Worm (Caenorhabditis elegans) whole organism, L1 larva: ENCODE data around the gene F19H6.5.

ENCODE experiments used
- C34B4.2 ChIP-seq: sonication (generic microtip); optimal IDR thresholded peaks from 2 replicates; lab custom pipeline; 2017; ENCODE audit warnings: mild to moderate bottlenecking, missing genetic modification characterization, missing compliant biosample characterization
- aha-1 ChIP-seq: fragments of 150-350 bp; optimal IDR thresholded peaks from 2 replicates; lab custom pipeline; 2014; ENCODE audit warnings: missing biosample characterization, missing genetic modification characterization
- ceh-63 ChIP-seq: fragments of 200-800 bp; sonication (Bioruptor generic); optimal IDR thresholded peaks from 2 replicates; lab custom pipeline; 2018; ENCODE audit warnings: mild to moderate bottlenecking, missing genetic modification characterization, missing compliant biosample characterization
- ceh-82 ChIP-seq, 3 experiments: fragments of 150-350 bp in 1 of 3; sonication (generic microtip) in 2 of 3; optimal IDR thresholded peaks; 2 replicates each; lab custom pipeline; 2014 to 2017; ENCODE audit warnings: missing biosample characterization in 3 of 3, missing genetic modification characterization in 3 of 3
- ceh-90 ChIP-seq: sonication (generic microtip); optimal IDR thresholded peaks from 2 replicates; lab custom pipeline; 2016; ENCODE audit warnings: missing genetic modification characterization, missing compliant biosample characterization
- ces-1 ChIP-seq: fragments of 150-350 bp; optimal IDR thresholded peaks from 2 replicates; lab custom pipeline; 2014; ENCODE audit warnings: missing biosample characterization, missing genetic modification reagents, missing genetic modification characterization
- dpl-1 ChIP-seq, 3 experiments: fragments of 150-350 bp in 2 of 3; sonication (generic microtip) in 1 of 3; optimal IDR thresholded peaks; 2 replicates each; lab custom pipeline; 2014 to 2017; ENCODE audit warnings: missing biosample characterization in 3 of 3, missing genetic modification characterization in 3 of 3, missing genetic modification reagents in 3 of 3
- dsc-1 ChIP-seq: sonication (generic microtip); optimal IDR thresholded peaks from 2 replicates; lab custom pipeline; 2016; ENCODE audit warnings: mild to moderate bottlenecking, missing genetic modification characterization, missing compliant biosample characterization
- efl-1 ChIP-seq, 4 experiments: fragments of 150-350 bp; optimal IDR thresholded peaks in 3 of 4; peaks in 1 of 4; 1 replicate in 1 of 4; 2 replicates in 3 of 4; lab custom pipeline; 2014; ENCODE audit warnings: missing biosample characterization in 2 of 4, missing genetic modification characterization in 2 of 4, missing genetic modification reagents in 2 of 4
- egl-13 ChIP-seq: sonication (generic microtip); optimal IDR thresholded peaks from 2 replicates; lab custom pipeline; 2016; ENCODE audit warnings: missing genotype, missing genetic modification reagents, missing genetic modification characterization, missing compliant biosample characterization
- egl-27 ChIP-seq, 2 experiments: fragments of 150-350 bp in 1 of 2; sonication (generic microtip); optimal IDR thresholded peaks; 3 replicates each; lab custom pipeline; 2017 to 2018; ENCODE audit warnings: missing biosample characterization in 2 of 2, missing genetic modification characterization in 2 of 2, missing genetic modification reagents in 2 of 2
- fkh-10 ChIP-seq: sonication (generic microtip); optimal IDR thresholded peaks from 2 replicates; lab custom pipeline; 2017; ENCODE audit warnings: missing biosample characterization, missing genetic modification reagents, missing genetic modification characterization
- fkh-4 ChIP-seq: sonication (generic microtip); optimal IDR thresholded peaks from 2 replicates; lab custom pipeline; 2016; ENCODE audit warnings: missing compliant biosample characterization, missing genetic modification characterization, borderline replicate concordance
- fos-1 ChIP-seq: fragments of 150-350 bp; optimal IDR thresholded peaks from 2 replicates; lab custom pipeline; 2014; ENCODE audit warnings: missing biosample characterization, missing genetic modification characterization
- hlh-17 ChIP-seq: fragments of 200-800 bp; sonication (Bioruptor generic); optimal IDR thresholded peaks from 2 replicates; lab custom pipeline; 2018; ENCODE audit warnings: missing genetic modification characterization, mild to moderate bottlenecking, missing compliant biosample characterization, moderate library complexity, borderline replicate concordance
- hlh-4 ChIP-seq: sonication (generic microtip); optimal IDR thresholded peaks from 2 replicates; lab custom pipeline; 2016; ENCODE audit warnings: mild to moderate bottlenecking, missing genetic modification characterization, missing compliant biosample characterization
- hpl-2 ChIP-seq: fragments of 150-350 bp; optimal IDR thresholded peaks from 2 replicates; lab custom pipeline; 2014; ENCODE audit warnings: missing biosample characterization, missing genetic modification reagents, missing genetic modification characterization
- irx-1 ChIP-seq: sonication (generic microtip); optimal IDR thresholded peaks from 2 replicates; lab custom pipeline; 2016; ENCODE audit warnings: missing genetic modification characterization, missing compliant biosample characterization
- lin-14 ChIP-seq: fragments of 200-800 bp; sonication (Bioruptor generic); optimal IDR thresholded peaks from 2 replicates; lab custom pipeline; 2018; ENCODE audit warnings: mild to moderate bottlenecking, missing genetic modification characterization, moderate library complexity, missing compliant biosample characterization
- lin-15B ChIP-seq: fragments of 150-350 bp; sonication (generic microtip); optimal IDR thresholded peaks from 3 replicates; lab custom pipeline; 2014; ENCODE audit warnings: missing biosample characterization, missing genetic modification characterization
- lin-39 ChIP-seq: fragments of 150-350 bp; optimal IDR thresholded peaks from 2 replicates; lab custom pipeline; 2014; ENCODE audit warnings: missing biosample characterization, missing genetic modification reagents, missing genetic modification characterization
- nhr-11 ChIP-seq: fragments of 150-350 bp; optimal IDR thresholded peaks from 2 replicates; lab custom pipeline; 2014; ENCODE audit warnings: missing biosample characterization, missing genetic modification characterization
- nhr-237 ChIP-seq: fragments of 150-350 bp; optimal IDR thresholded peaks from 2 replicates; lab custom pipeline; 2014; ENCODE audit warnings: missing biosample characterization, missing genetic modification characterization
- nhr-28 ChIP-seq: fragments of 150-350 bp; optimal IDR thresholded peaks from 2 replicates; lab custom pipeline; 2014; ENCODE audit warnings: missing biosample characterization, missing genetic modification characterization
- nhr-47 ChIP-seq: sonication (generic microtip); optimal IDR thresholded peaks from 2 replicates; lab custom pipeline; 2016; ENCODE audit warnings: mild to moderate bottlenecking, missing genetic modification characterization, moderate library complexity, missing compliant biosample characterization
- nhr-90 ChIP-seq: sonication (generic microtip); optimal IDR thresholded peaks from 2 replicates; lab custom pipeline; 2016; ENCODE audit warnings: mild to moderate bottlenecking, missing genetic modification characterization, missing compliant biosample characterization; ENCODE audit not compliant: poor library complexity
- pag-3 ChIP-seq: sonication (generic microtip); optimal IDR thresholded peaks from 2 replicates; lab custom pipeline; 2017; ENCODE audit warnings: missing genetic modification characterization, mild to moderate bottlenecking, missing compliant biosample characterization, antibody characterized with exemption, borderline replicate concordance; ENCODE audit not compliant: insufficient read depth
- pqm-1 ChIP-seq: sonication (generic microtip); optimal IDR thresholded peaks from 3 replicates; lab custom pipeline; 2017; ENCODE audit warnings: missing biosample characterization, missing genetic modification characterization
- snu-23 ChIP-seq: sonication (generic microtip); optimal IDR thresholded peaks from 2 replicates; lab custom pipeline; 2016; ENCODE audit warnings: missing genetic modification characterization, missing compliant biosample characterization
- sox-4 ChIP-seq: sonication (generic microtip); optimal IDR thresholded peaks from 2 replicates; lab custom pipeline; 2016; ENCODE audit warnings: missing genetic modification characterization, missing compliant biosample characterization
- sptf-1 ChIP-seq: fragments of 150-350 bp; optimal IDR thresholded peaks from 2 replicates; lab custom pipeline; 2014; ENCODE audit warnings: missing biosample characterization, missing genetic modification characterization
- sup-37 ChIP-seq: fragments of 200-800 bp; sonication (Bioruptor generic); optimal IDR thresholded peaks from 2 replicates; lab custom pipeline; 2018; ENCODE audit warnings: mild to moderate bottlenecking, missing genetic modification characterization, missing compliant biosample characterization
- swsn-7 ChIP-seq: sonication (generic microtip); optimal IDR thresholded peaks from 2 replicates; lab custom pipeline; 2016; ENCODE audit warnings: missing genetic modification characterization, missing compliant biosample characterization
- unc-30 ChIP-seq: sonication (generic microtip); optimal IDR thresholded peaks from 2 replicates; lab custom pipeline; 2017; ENCODE audit warnings: missing biosample characterization, missing genetic modification characterization
- vab-15 ChIP-seq: sonication (generic microtip); optimal IDR thresholded peaks from 2 replicates; lab custom pipeline; 2017; ENCODE audit warnings: missing genotype, mild to moderate bottlenecking, missing genetic modification characterization, missing compliant biosample characterization
- zip-4 ChIP-seq: fragments of 200-800 bp; sonication (Bioruptor generic); optimal IDR thresholded peaks from 2 replicates; lab custom pipeline; 2018; ENCODE audit warnings: mild to moderate bottlenecking, missing genetic modification characterization, moderate library complexity, missing compliant biosample characterization

The F19H6.5 gene

ce11 chrX:12347822-12348221 is 16.9 kb downstream of the F19H6.5 start (continued):
- TF ChIP-seq swsn-7 (tag; lab: Kevin White, UChicago) (peak; percentile 22), zip-4 (GFP tag; lab: Kevin White, UChicago) (no peak), irx-1 (tag; lab: Kevin White, UChicago) (no peak), nhr-90 (tag; lab: Kevin White, UChicago) (peak; percentile 58), C34B4.2 (tag; lab: Kevin White, UChicago) (no peak), snu-23 (GFP tag; lab: Kevin White, UChicago) (peak; percentile 72)

- no peak for TF ChIP-seq ces-1 (GFP tag; lab: Kevin White, UChicago)
- TF ChIP-seq nhr-47 = no peak
- no peak for TF ChIP-seq fkh-10 (GFP tag; lab: Kevin White, UChicago)
- no peak for TF ChIP-seq dpl-1 (GFP tag; optimal IDR thresholded peaks at IDR 0.05; lab: Kevin White, UChicago)
- TF ChIP-seq egl-13 (tag; lab: Kevin White, UChicago) = no peak
- no peak for TF ChIP-seq nhr-237 (tag; lab: Kevin White, UChicago)
- no peak for TF ChIP-seq fos-1 (tag; lab: Kevin White, UChicago)
- no peak for TF ChIP-seq nhr-28 (tag; lab: Kevin White, UChicago)
- TF ChIP-seq sptf-1 = no peak
- no peak for TF ChIP-seq nhr-11 (tag; lab: Kevin White, UChicago)
Measured at ce11 chrX:12346729-12347128, 18.0 kb downstream of the F19H6.5 start, which contains the start of gene F42F12.11. Gene F42F12.11, plus strand, starts transcription at chrX:12347029.

DNA sequence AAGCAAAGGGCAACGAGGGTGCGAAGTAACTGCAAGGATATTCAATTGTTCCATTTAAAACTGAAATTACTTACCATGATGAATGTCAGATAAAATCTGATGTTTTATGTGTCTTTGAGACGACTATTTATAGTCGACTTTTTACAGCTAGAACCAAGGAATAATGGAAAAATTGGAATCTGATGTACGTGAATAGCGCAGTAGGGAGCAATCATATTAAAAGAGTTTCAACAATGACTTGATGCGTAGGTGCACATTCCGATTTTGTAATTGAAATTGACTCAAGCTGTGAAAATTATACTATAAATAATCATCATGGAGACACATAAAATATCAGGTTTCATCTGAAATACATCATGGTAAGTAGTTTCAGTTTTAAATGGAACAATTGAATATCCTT is 21.4 kb downstream of the F19H6.5 start, which contains the start of the genes nspc-9 and nspc-10:
Gene nspc-9, minus strand, starts transcription at position 101 of the 400 bp plus-strand sequence.
Gene nspc-10, plus strand, starts transcription at position 331 of the 400 bp plus-strand sequence.
- TF ChIP-seq ceh-63 = no peak
- no peak for TF ChIP-seq aha-1 (tag; lab: Kevin White, UChicago)
- no peak for TF ChIP-seq lin-15B (tag; lab: Kevin White, UChicago)
- TF ChIP-seq unc-30 (tag; lab: Kevin White, UChicago) = no peak
- TF ChIP-seq fkh-4 (tag; lab: Kevin White, UChicago) = no peak
- TF ChIP-seq egl-13 (tag; lab: Kevin White, UChicago) = no peak
- TF ChIP-seq vab-15 (tag; lab: Kevin White, UChicago) = no peak
- TF ChIP-seq hpl-2 = no peak
- TF ChIP-seq pqm-1 (tag; lab: Kevin White, UChicago) = no peak
- TF ChIP-seq egl-27 (tag; optimal IDR thresholded peaks at IDR 0.05; lab: Kevin White, UChicago) = no peak
- no peak for TF ChIP-seq ceh-82 (tag; optimal IDR thresholded peaks at IDR 0.05; lab: Kevin White, UChicago)
- TF ChIP-seq sox-4 (tag; lab: Kevin White, UChicago) = no peak

DNA sequence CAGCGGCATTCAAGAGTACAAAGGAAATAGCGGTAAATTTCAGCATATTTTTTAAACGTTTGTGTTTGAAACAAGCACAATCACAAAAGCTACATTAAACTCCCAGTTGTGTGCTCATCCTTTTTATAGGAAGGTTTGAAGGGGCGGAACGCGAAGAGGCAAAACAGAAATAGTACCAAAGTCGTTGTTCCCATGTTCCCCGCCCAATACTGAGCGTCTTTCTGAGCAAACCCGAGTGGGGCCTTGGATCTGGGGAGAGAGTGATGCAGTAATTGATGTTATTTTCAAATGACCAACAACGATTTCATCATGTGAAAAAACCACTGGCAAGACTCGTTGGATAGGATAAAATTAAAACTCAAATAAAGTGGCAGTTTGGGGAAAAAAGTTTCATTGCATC is 23.4 kb downstream of the F19H6.5 start, which contains the start of gene zig-2:
Gene zig-2, minus strand, starts transcription at position 101 of the 400 bp plus-strand sequence.
- TF ChIP-seq dpl-1 (GFP tag; optimal IDR thresholded peaks at IDR 0.05; lab: Kevin White, UChicago) (no peak), hlh-17 (no peak), ceh-90 (tag; lab: Kevin White, UChicago) (no peak), pag-3 (tag; lab: Kevin White, UChicago) (no peak), egl-13 (tag; lab: Kevin White, UChicago) (no peak), dsc-1 (tag; lab: Kevin White, UChicago) (no peak), sup-37 (GFP tag; lab: Kevin White, UChicago) (no peak), hpl-2 (no peak), hlh-4 (tag; lab: Kevin White, UChicago) (no peak), lin-39 (no peak), efl-1 (optimal IDR thresholded peaks at IDR 0.05; lab: Kevin White, UChicago) (no peak), efl-1 (GFP tag; optimal IDR thresholded peaks at IDR 0.05 in 1 of 2; lab: Kevin White, UChicago) (no peak), lin-14 (GFP tag; lab: Kevin White, UChicago) (no peak)
- TF ChIP-seq, all 84 proteins: peak for 0
